Worm (Caenorhabditis elegans): Measurements from ENCODE around the gene Y75B8A.18.

- TF ChIP-seq ces-1 (GFP tag; optimal IDR thresholded peaks at IDR 0.05) (no peak), elt-3 (tag; optimal IDR thresholded peaks at IDR 0.05) (no peak), nhr-76 (tag; optimal IDR thresholded peaks at IDR 0.05) (no peak), snpc-4 (tag; optimal IDR thresholded peaks at IDR 0.05) (no peak), cnd-1 (tag; optimal IDR thresholded peaks at IDR 0.05) (no peak), lsy-2 (tag; optimal IDR thresholded peaks at IDR 0.05) (no peak)
These were observed 44.4 kb upstream of the Y75B8A.18 start for ce11 chrIII:12270391-12270790.

All from whole organism, mixed stage, embryonic.